Worm (Caenorhabditis elegans) whole organism, L1 larva: ENCODE measurements around the gene stg-2.

Experiments used
- C04F5.9 ChIP-seq: sonication (generic microtip); optimal IDR thresholded peaks from 2 replicates; lab custom pipeline; 2016; ENCODE audit warnings: missing genetic modification characterization, missing compliant biosample characterization
- C16A3.4 ChIP-seq: fragments of 150-350 bp; optimal IDR thresholded peaks from 2 replicates; lab custom pipeline; 2014; ENCODE audit warnings: missing biosample characterization, missing genetic modification characterization
- F16B12.6 ChIP-seq: fragments of 150-350 bp; optimal IDR thresholded peaks from 2 replicates; lab custom pipeline; 2014; ENCODE audit warnings: missing biosample characterization, missing genetic modification characterization
- aha-1 ChIP-seq: fragments of 150-350 bp; optimal IDR thresholded peaks from 2 replicates; lab custom pipeline; 2014; ENCODE audit warnings: missing biosample characterization, missing genetic modification characterization
- alr-1 ChIP-seq: fragments of 200-800 bp; sonication (Bioruptor generic); optimal IDR thresholded peaks from 2 replicates; lab custom pipeline; 2018; ENCODE audit warnings: borderline replicate concordance, mild to moderate bottlenecking, missing genetic modification characterization, missing compliant biosample characterization
- blmp-1 ChIP-seq: fragments of 150-350 bp; optimal IDR thresholded peaks from 2 replicates; lab custom pipeline; 2014; ENCODE audit warnings: missing biosample characterization, missing genetic modification characterization
- ceh-90 ChIP-seq: sonication (generic microtip); optimal IDR thresholded peaks from 2 replicates; lab custom pipeline; 2016; ENCODE audit warnings: missing genetic modification characterization, missing compliant biosample characterization
- dpl-1 ChIP-seq, 3 experiments: fragments of 150-350 bp in 2 of 3; sonication (generic microtip) in 1 of 3; optimal IDR thresholded peaks; 2 replicates each; lab custom pipeline; 2014 to 2017; ENCODE audit warnings: missing biosample characterization in 3 of 3, missing genetic modification characterization in 3 of 3, missing genetic modification reagents in 3 of 3
- dsc-1 ChIP-seq: sonication (generic microtip); optimal IDR thresholded peaks from 2 replicates; lab custom pipeline; 2016; ENCODE audit warnings: mild to moderate bottlenecking, missing genetic modification characterization, missing compliant biosample characterization
- efl-3 ChIP-seq: fragments of 200-800 bp; sonication (Bioruptor generic); optimal IDR thresholded peaks from 2 replicates; lab custom pipeline; 2018; ENCODE audit warnings: mild to moderate bottlenecking, missing genetic modification characterization, missing compliant biosample characterization
- egl-27 ChIP-seq, 2 experiments: fragments of 150-350 bp in 1 of 2; sonication (generic microtip); optimal IDR thresholded peaks; 3 replicates each; lab custom pipeline; 2017 to 2018; ENCODE audit warnings: missing biosample characterization in 2 of 2, missing genetic modification characterization in 2 of 2, missing genetic modification reagents in 2 of 2
- elt-3 ChIP-seq, 6 experiments: fragments of 150-350 bp in 1 of 6; sonication (generic microtip); optimal IDR thresholded peaks; 2 replicates each; lab custom pipeline; 2017 to 2018; ENCODE audit warnings: missing biosample characterization in 6 of 6, missing genetic modification characterization in 6 of 6, inconsistent platforms in 1 of 6
- fkh-10 ChIP-seq: sonication (generic microtip); optimal IDR thresholded peaks from 2 replicates; lab custom pipeline; 2017; ENCODE audit warnings: missing biosample characterization, missing genetic modification reagents, missing genetic modification characterization
- fkh-4 ChIP-seq: sonication (generic microtip); optimal IDR thresholded peaks from 2 replicates; lab custom pipeline; 2016; ENCODE audit warnings: missing compliant biosample characterization, missing genetic modification characterization, borderline replicate concordance
- grh-1 ChIP-seq: fragments of 200-800 bp; sonication (Bioruptor generic); IDR thresholded peaks from 2 replicates; pipeline ENCODE4 v1.3.6; 2022; ENCODE audit warnings: missing genetic modification reagents, missing genetic modification characterization, missing compliant biosample characterization
- hlh-4 ChIP-seq: sonication (generic microtip); optimal IDR thresholded peaks from 2 replicates; lab custom pipeline; 2016; ENCODE audit warnings: mild to moderate bottlenecking, missing genetic modification characterization, missing compliant biosample characterization
- hpl-2 ChIP-seq: fragments of 150-350 bp; optimal IDR thresholded peaks from 2 replicates; lab custom pipeline; 2014; ENCODE audit warnings: missing biosample characterization, missing genetic modification reagents, missing genetic modification characterization
- irx-1 ChIP-seq: sonication (generic microtip); optimal IDR thresholded peaks from 2 replicates; lab custom pipeline; 2016; ENCODE audit warnings: missing genetic modification characterization, missing compliant biosample characterization
- isw-1 ChIP-seq: fragments of 200-800 bp; sonication (Bioruptor generic); IDR thresholded peaks from 2 replicates; pipeline ENCODE4 v1.3.6; 2022; ENCODE audit warnings: missing genetic modification characterization, missing compliant biosample characterization
- lin-13 ChIP-seq: fragments of 150-350 bp; optimal IDR thresholded peaks from 2 replicates; lab custom pipeline; 2014; ENCODE audit warnings: missing biosample characterization, missing genetic modification reagents, missing genetic modification characterization
- lin-14 ChIP-seq: fragments of 200-800 bp; sonication (Bioruptor generic); optimal IDR thresholded peaks from 2 replicates; lab custom pipeline; 2018; ENCODE audit warnings: mild to moderate bottlenecking, missing genetic modification characterization, moderate library complexity, missing compliant biosample characterization
- lin-15B ChIP-seq: fragments of 150-350 bp; sonication (generic microtip); optimal IDR thresholded peaks from 3 replicates; lab custom pipeline; 2014; ENCODE audit warnings: missing biosample characterization, missing genetic modification characterization
- lin-35 ChIP-seq, 2 experiments: fragments of 150-350 bp; optimal IDR thresholded peaks; 2 replicates each; lab custom pipeline; 2014; ENCODE audit warnings: missing biosample characterization in 2 of 2, missing genetic modification characterization in 2 of 2, missing genetic modification reagents in 2 of 2
- lin-39 ChIP-seq: fragments of 150-350 bp; optimal IDR thresholded peaks from 2 replicates; lab custom pipeline; 2014; ENCODE audit warnings: missing biosample characterization, missing genetic modification reagents, missing genetic modification characterization
- lir-3 ChIP-seq: sonication (generic microtip); optimal IDR thresholded peaks from 2 replicates; lab custom pipeline; 2016; ENCODE audit warnings: mild to moderate bottlenecking, missing genetic modification characterization, moderate library complexity, missing compliant biosample characterization; ENCODE audit not compliant: poor library complexity
- mab-9 ChIP-seq: fragments of 200-800 bp; sonication (Bioruptor generic); IDR thresholded peaks from 2 replicates; pipeline ENCODE4 v1.3.6; 2022; ENCODE audit warnings: missing genetic modification reagents, missing genetic modification characterization, missing compliant biosample characterization
- mdl-1 ChIP-seq, 2 experiments: fragments of 150-350 bp; optimal IDR thresholded peaks; 2 replicates each; lab custom pipeline; 2014 to 2017; ENCODE audit warnings: missing biosample characterization in 2 of 2, missing genetic modification characterization in 2 of 2, inconsistent platforms in 1 of 2
- mef-2 ChIP-seq: fragments of 150-350 bp; optimal IDR thresholded peaks from 2 replicates; lab custom pipeline; 2014; ENCODE audit warnings: missing biosample characterization, missing genetic modification characterization
- mep-1 ChIP-seq: fragments of 150-350 bp; optimal IDR thresholded peaks from 2 replicates; lab custom pipeline; 2014; ENCODE audit warnings: missing biosample characterization, missing genetic modification characterization
- nhr-12 ChIP-seq: sonication (generic microtip); optimal IDR thresholded peaks from 2 replicates; lab custom pipeline; 2017; ENCODE audit warnings: missing biosample characterization, missing genetic modification characterization
- nhr-19 ChIP-seq: fragments of 200-800 bp; sonication (Bioruptor generic); conservative IDR thresholded peaks from 2 replicates; pipeline ENCODE4 v1.3.6; 2022; ENCODE audit warnings: missing genetic modification characterization, missing compliant biosample characterization
- nhr-237 ChIP-seq: fragments of 150-350 bp; optimal IDR thresholded peaks from 2 replicates; lab custom pipeline; 2014; ENCODE audit warnings: missing biosample characterization, missing genetic modification characterization
- nhr-47 ChIP-seq: sonication (generic microtip); optimal IDR thresholded peaks from 2 replicates; lab custom pipeline; 2016; ENCODE audit warnings: mild to moderate bottlenecking, missing genetic modification characterization, moderate library complexity, missing compliant biosample characterization
- nhr-71 ChIP-seq: sonication (generic microtip); optimal IDR thresholded peaks from 2 replicates; lab custom pipeline; 2016; ENCODE audit warnings: mild to moderate bottlenecking, missing genetic modification characterization, moderate library complexity, missing compliant biosample characterization
- nhr-84 ChIP-seq: sonication (generic microtip); optimal IDR thresholded peaks from 2 replicates; lab custom pipeline; 2017; ENCODE audit warnings: missing biosample characterization, missing genetic modification characterization
- nhr-85 ChIP-seq: sonication (generic microtip); peaks from one replicate; lab custom pipeline; 2016; ENCODE audit warnings: missing genetic modification characterization, inconsistent platforms, missing compliant biosample characterization
- nhr-90 ChIP-seq: sonication (generic microtip); optimal IDR thresholded peaks from 2 replicates; lab custom pipeline; 2016; ENCODE audit warnings: mild to moderate bottlenecking, missing genetic modification characterization, missing compliant biosample characterization; ENCODE audit not compliant: poor library complexity
- pag-3 ChIP-seq: sonication (generic microtip); optimal IDR thresholded peaks from 2 replicates; lab custom pipeline; 2017; ENCODE audit warnings: missing genetic modification characterization, mild to moderate bottlenecking, missing compliant biosample characterization, antibody characterized with exemption, borderline replicate concordance; ENCODE audit not compliant: insufficient read depth
- pax-3 ChIP-seq: fragments of 200-800 bp; sonication (Bioruptor generic); optimal IDR thresholded peaks from 2 replicates; lab custom pipeline; 2018; ENCODE audit warnings: mild to moderate bottlenecking, missing genetic modification characterization, moderate library complexity, missing compliant biosample characterization
- pqm-1 ChIP-seq: sonication (generic microtip); optimal IDR thresholded peaks from 3 replicates; lab custom pipeline; 2017; ENCODE audit warnings: missing biosample characterization, missing genetic modification characterization
- rnt-1 ChIP-seq: sonication (generic microtip); optimal IDR thresholded peaks from 2 replicates; lab custom pipeline; 2016; ENCODE audit warnings: mild to moderate bottlenecking, missing genetic modification characterization, moderate library complexity, missing compliant biosample characterization
- skn-1 ChIP-seq: fragments of 150-350 bp; optimal IDR thresholded peaks from 2 replicates; lab custom pipeline; 2014; ENCODE audit warnings: missing biosample characterization, missing genetic modification characterization
- snu-23 ChIP-seq: sonication (generic microtip); optimal IDR thresholded peaks from 2 replicates; lab custom pipeline; 2016; ENCODE audit warnings: missing genetic modification characterization, missing compliant biosample characterization
- sptf-1 ChIP-seq: fragments of 150-350 bp; optimal IDR thresholded peaks from 2 replicates; lab custom pipeline; 2014; ENCODE audit warnings: missing biosample characterization, missing genetic modification characterization
- sup-37 ChIP-seq: fragments of 200-800 bp; sonication (Bioruptor generic); optimal IDR thresholded peaks from 2 replicates; lab custom pipeline; 2018; ENCODE audit warnings: mild to moderate bottlenecking, missing genetic modification characterization, missing compliant biosample characterization
- swsn-7 ChIP-seq: sonication (generic microtip); optimal IDR thresholded peaks from 2 replicates; lab custom pipeline; 2016; ENCODE audit warnings: missing genetic modification characterization, missing compliant biosample characterization
- unc-130 ChIP-seq: fragments of 150-350 bp; optimal IDR thresholded peaks from 2 replicates; lab custom pipeline; 2017; ENCODE audit warnings: missing biosample characterization, missing genetic modification characterization, inconsistent platforms
- unc-30 ChIP-seq: sonication (generic microtip); optimal IDR thresholded peaks from 2 replicates; lab custom pipeline; 2017; ENCODE audit warnings: missing biosample characterization, missing genetic modification characterization
- unc-62 ChIP-seq: fragments of 150-350 bp; optimal IDR thresholded peaks from 2 replicates; lab custom pipeline; 2014; ENCODE audit warnings: missing biosample characterization, missing genetic modification reagents, missing genetic modification characterization
- unc-86 ChIP-seq: sonication (generic microtip); optimal IDR thresholded peaks from 2 replicates; lab custom pipeline; 2016; ENCODE audit warnings: missing genetic modification characterization, missing compliant biosample characterization
- xbp-1 ChIP-seq: sonication (generic microtip); optimal IDR thresholded peaks from 2 replicates; lab custom pipeline; 2016; ENCODE audit warnings: missing genetic modification characterization, missing compliant biosample characterization
- zip-4 ChIP-seq: fragments of 200-800 bp; sonication (Bioruptor generic); optimal IDR thresholded peaks from 2 replicates; lab custom pipeline; 2018; ENCODE audit warnings: mild to moderate bottlenecking, missing genetic modification characterization, moderate library complexity, missing compliant biosample characterization

stg-2 gene

ce11 chrX:8674514-8674913 is 30.8 kb upstream of the stg-2 start (continued):
- TF ChIP-seq pax-3 (tag; lab: Kevin White, UChicago) (no peak), lin-35 (GFP tag; optimal IDR thresholded peaks at IDR 0.05; lab: Kevin White, UChicago) (peak in 1 of 2 experiments; percentile 86), fkh-4 (no peak), fkh-10 (GFP tag; lab: Kevin White, UChicago) (no peak), efl-3 (GFP tag; lab: Kevin White, UChicago) (no peak), dpl-1 (GFP tag; optimal IDR thresholded peaks at IDR 0.05; lab: Kevin White, UChicago) (peak in 2 of 3 experiments; percentile 14 to 39), nhr-12 (no peak), nhr-85 (tag; lab: Kevin White, UChicago) (peak; percentile 98), elt-3 (tag; optimal IDR thresholded peaks at IDR 0.05; lab: Kevin White, UChicago) (peak in 2 of 6 experiments; percentile 57 to 58), blmp-1 (peak; percentile 15), unc-62 (GFP tag; lab: Kevin White, UChicago) (no peak), pqm-1 (tag; lab: Kevin White, UChicago) (no peak), rnt-1 (no peak), mep-1 (peak; percentile 47), nhr-90 (tag; lab: Kevin White, UChicago) (peak; percentile 83), unc-130 (peak; percentile 3), nhr-84 (tag; lab: Kevin White, UChicago) (no peak), aha-1 (tag; lab: Kevin White, UChicago) (no peak), hlh-4 (no peak), snu-23 (GFP tag; lab: Kevin White, UChicago) (peak; percentile 71), sup-37 (no peak), C04F5.9 (no peak), nhr-47 (peak; percentile 55), mab-9 (GFP tag; lab: Robert Waterston, UW) (no peak), mef-2 (tag; lab: Kevin White, UChicago) (no peak), lin-15B (tag; lab: Kevin White, UChicago) (no peak), nhr-71 (tag; lab: Kevin White, UChicago) (peak; percentile 87), nhr-19 (GFP tag; lab: Robert Waterston, UW) (peak; percentile 67), unc-86 (tag; lab: Kevin White, UChicago) (no peak), mdl-1 (tag; optimal IDR thresholded peaks at IDR 0.05; lab: Kevin White, UChicago) (peak in 1 of 2 experiments; percentile 88), alr-1 (tag; lab: Kevin White, UChicago) (no peak), grh-1 (GFP tag; lab: Robert Waterston, UW) (peak; percentile 37; the same call in 1 of the 2 replicates), lir-3 (tag; lab: Kevin White, UChicago) (peak; percentile 24), ceh-90 (tag; lab: Kevin White, UChicago) (no peak), lin-13 (GFP tag; lab: Kevin White, UChicago) (no peak), isw-1 (GFP tag; lab: Robert Waterston, UW) (no peak), lin-39 (tag; lab: Kevin White, UChicago) (no peak), unc-30 (tag; lab: Kevin White, UChicago) (no peak), lin-14 (GFP tag; lab: Kevin White, UChicago) (peak; percentile 90), irx-1 (no peak), egl-27 (tag; optimal IDR thresholded peaks at IDR 0.05; lab: Kevin White, UChicago) (no peak), swsn-7 (tag; lab: Kevin White, UChicago) (peak; percentile 3), skn-1 (tag; lab: Kevin White, UChicago) (no peak), C16A3.4 (tag; lab: Kevin White, UChicago) (peak; percentile 5), hpl-2 (GFP tag; lab: Kevin White, UChicago) (no peak), zip-4 (GFP tag; lab: Kevin White, UChicago) (no peak), pag-3 (tag; lab: Kevin White, UChicago) (peak; percentile 24), dsc-1 (tag; lab: Kevin White, UChicago) (no peak), nhr-237 (tag; lab: Kevin White, UChicago) (no peak), sptf-1 (tag; lab: Kevin White, UChicago) (no peak), F16B12.6 (tag; lab: Kevin White, UChicago) (no peak), xbp-1 (tag; lab: Kevin White, UChicago) (no peak)
